Worm (Caenorhabditis elegans): ENCODE measurements around the gene str-5.
"Not testable (repeated sequence)": the region's sequence is repeated elsewhere in the genome, so short reads cannot be mapped to it uniquely, and the experiment has no call there.

The str-5 gene

DNA sequence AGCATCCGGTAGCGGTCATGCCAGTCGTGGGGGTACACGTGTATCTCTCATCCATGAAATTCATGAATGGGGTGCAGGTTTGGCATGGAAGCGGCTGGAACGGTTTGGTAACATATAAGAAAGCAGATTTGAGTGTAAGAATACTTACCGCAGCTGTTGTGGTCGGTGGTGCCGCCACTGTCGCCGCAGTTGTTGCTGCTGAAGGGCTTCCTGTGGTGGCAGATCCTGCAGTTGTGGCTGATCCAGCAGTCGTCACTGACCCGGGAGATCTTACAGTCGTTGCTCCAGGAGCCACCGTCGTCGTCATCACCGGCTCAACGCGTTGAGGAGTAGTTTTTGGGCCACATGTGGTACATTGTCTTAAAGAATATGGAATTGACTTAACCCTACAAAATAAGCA, 20.0 kb upstream of the str-5 start:
- TF ChIP-seq pag-3 (tag; optimal IDR thresholded peaks at IDR 0.05; ENCODE audit: borderline replicate concordance) = no peak
- TF ChIP-seq che-1 (tag; optimal IDR thresholded peaks at IDR 0.05) = no peak
- no peak for TF ChIP-seq syd-9 (tag; optimal IDR thresholded peaks at IDR 0.05)
- TF ChIP-seq ceh-18 (tag; optimal IDR thresholded peaks at IDR 0.05) = no peak
- TF ChIP-seq ceh-14 (tag; optimal IDR thresholded peaks at IDR 0.05) = no peak
- no peak for TF ChIP-seq unc-86 (tag; optimal IDR thresholded peaks at IDR 0.05)
- TF ChIP-seq tbx-2 (tag; optimal IDR thresholded peaks at IDR 0.05) = no peak
- no peak for TF ChIP-seq ets-4 (tag; optimal IDR thresholded peaks at IDR 0.05)
- TF ChIP-seq fax-1 (tag; optimal IDR thresholded peaks at IDR 0.05) = no peak
- TF ChIP-seq sox-2 (GFP tag; IDR thresholded peaks at IDR 0.05) = no peak

- no peak for TF ChIP-seq elt-2 (tag; optimal IDR thresholded peaks at IDR 0.05)
- TF ChIP-seq che-1 (tag; optimal IDR thresholded peaks at IDR 0.05) = no peak
- TF ChIP-seq C08G9.2 (tag; optimal IDR thresholded peaks at IDR 0.05) = no peak
- TF ChIP-seq ceh-2 (tag; optimal IDR thresholded peaks at IDR 0.05) = no peak
- TF ChIP-seq npax-4 (tag; optimal IDR thresholded peaks at IDR 0.05) = no peak
- TF ChIP-seq T23F11.4 (GFP tag; optimal IDR thresholded peaks at IDR 0.05) = no peak
These were observed 19.5 kb upstream of the str-5 start, which contains the start of gene T23D5.3 for ce11 chrV:15733568-15733967. TSS of gene T23D5.3 (minus strand) at chrV:15733668.

DNA sequence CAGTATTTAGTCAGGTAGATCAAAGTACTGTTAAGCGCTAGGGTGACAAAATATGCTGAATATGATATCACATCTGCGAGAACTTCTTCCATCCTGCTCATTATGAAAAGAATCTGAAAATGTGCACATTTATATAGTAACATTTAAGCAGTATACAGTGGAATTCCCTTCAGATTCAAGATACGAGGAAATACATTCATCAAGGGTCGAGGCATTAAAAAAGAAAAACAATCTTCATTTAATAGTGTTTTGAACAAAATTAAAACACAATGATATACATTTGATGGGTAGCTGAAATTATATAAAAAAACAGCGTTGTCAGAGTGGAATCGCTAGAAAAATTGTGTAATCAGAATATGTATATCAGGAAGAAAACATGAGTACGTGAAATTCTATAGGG, 17.3 kb upstream of the str-5 start, which contains the start of gene str-27:
Gene str-27, minus strand, starts transcription at position 101 of the 400 bp plus-strand sequence.
- TF ChIP-seq ceh-9 (tag; optimal IDR thresholded peaks at IDR 0.05) = no peak

DNA sequence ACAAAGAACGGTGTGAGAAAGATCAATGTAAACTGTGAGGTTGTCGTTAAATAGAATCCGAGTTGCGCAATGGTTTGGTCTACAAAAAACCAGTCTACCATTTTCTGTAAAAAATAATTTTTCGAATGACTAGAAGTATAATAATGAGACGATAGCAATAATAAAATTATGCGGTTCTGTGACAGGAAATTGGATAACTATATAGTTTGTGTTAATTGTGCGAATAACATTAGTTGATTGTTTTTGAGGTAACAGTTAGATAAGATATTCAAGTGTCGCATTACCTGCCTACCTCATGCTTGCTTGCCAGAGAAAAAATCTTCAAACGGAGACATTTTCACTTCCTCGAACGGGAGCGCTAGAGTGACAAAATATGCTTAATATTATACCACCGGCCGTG, 11.2 kb upstream of the str-5 start, which contains the start of gene str-18:
Gene str-18, minus strand, starts transcription at position 101 of the 400 bp plus-strand sequence.
- TF ChIP-seq ztf-16 (tag; optimal IDR thresholded peaks at IDR 0.05) = no peak
- TF ChIP-seq T23F11.4 (GFP tag; optimal IDR thresholded peaks at IDR 0.05) = no peak
- TF ChIP-seq gmeb-2 (tag; optimal IDR thresholded peaks at IDR 0.05) = no peak
- TF ChIP-seq hlh-30 (tag; optimal IDR thresholded peaks at IDR 0.05; ENCODE audit: insufficient read depth) = no peak
- TF ChIP-seq Y22D7AL.16 (tag; optimal IDR thresholded peaks at IDR 0.05) = no peak
- TF ChIP-seq K09A11.1 (tag; optimal IDR thresholded peaks at IDR 0.05; ENCODE audit: insufficient read depth) = no peak
- TF ChIP-seq zip-5 (tag; optimal IDR thresholded peaks at IDR 0.05) = no peak
- no peak for TF ChIP-seq ref-2 (tag; optimal IDR thresholded peaks at IDR 0.05)
- TF ChIP-seq ttx-3 (tag; optimal IDR thresholded peaks at IDR 0.05) = no peak

DNA sequence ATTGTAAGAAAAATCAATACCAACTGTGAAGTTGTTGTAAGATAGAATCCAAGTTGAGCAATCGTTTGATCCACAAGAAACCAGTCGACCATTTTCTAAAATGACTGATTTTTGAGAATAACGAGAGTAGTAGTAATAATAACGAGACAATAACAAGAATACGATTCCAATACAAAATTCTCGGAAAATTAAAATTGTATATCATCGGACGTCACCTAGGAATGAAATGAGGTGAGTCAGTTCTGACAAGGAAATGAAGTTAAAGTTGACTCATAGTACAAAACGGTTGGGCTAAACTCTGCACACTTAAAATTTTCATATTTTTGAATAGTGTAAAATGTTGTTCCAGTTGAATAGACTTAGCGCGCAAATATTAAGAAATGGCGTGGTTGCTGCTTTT, 8.7 kb upstream of the str-5 start, which contains the start of gene str-19:
Gene str-19, minus strand, starts transcription at position 101 of the 400 bp plus-strand sequence.
- not testable (repeated sequence) for TF ChIP-seq syd-9, pat-9, ceh-34 (tag; optimal IDR thresholded peaks at IDR 0.05)

DNA sequence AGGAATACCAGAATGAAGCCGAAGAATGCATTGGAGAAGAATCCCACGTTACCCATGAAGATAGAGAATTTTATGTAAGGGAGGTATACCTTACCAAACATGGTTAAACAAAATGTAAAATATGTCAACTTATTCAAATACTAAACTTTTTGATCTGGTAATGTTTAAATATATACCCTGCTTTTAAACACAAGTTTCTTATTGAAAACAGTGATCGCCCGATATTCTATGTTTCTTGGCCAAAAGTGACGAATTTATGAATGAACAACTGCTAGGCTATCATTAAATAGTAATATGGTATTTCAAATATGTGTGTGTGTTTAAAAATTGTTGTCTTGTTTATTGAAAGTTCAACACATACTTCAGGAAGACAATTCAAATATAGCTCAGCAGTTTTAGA, 4.7 kb upstream of the str-5 start, which contains the start of gene T23D5.8:
Gene T23D5.8, minus strand, starts transcription at position 101 of the 400 bp plus-strand sequence.
- TF ChIP-seq ceh-14, ceh-34, fax-1 (tag; optimal IDR thresholded peaks at IDR 0.05): not testable (repeated sequence)

ce11 chrV:15750130-15750529, 2.9 kb upstream of the str-5 start, which contains the start of gene str-6:
TSS of gene str-6 (minus strand) at chrV:15750230.
- TF ChIP-seq eyg-1 (tag; optimal IDR thresholded peaks at IDR 0.05) = no peak
- TF ChIP-seq tbx-7 (tag; optimal IDR thresholded peaks at IDR 0.05) = no peak
- no peak for TF ChIP-seq ceh-31 (tag; optimal IDR thresholded peaks at IDR 0.05)
- TF ChIP-seq pax-1 (tag; optimal IDR thresholded peaks at IDR 0.05) = no peak
- TF ChIP-seq gmeb-2 (tag; optimal IDR thresholded peaks at IDR 0.05) = no peak
- TF ChIP-seq hlh-30 (tag; optimal IDR thresholded peaks at IDR 0.05; ENCODE audit: insufficient read depth) = no peak
- TF ChIP-seq sdc-2 (tag; optimal IDR thresholded peaks at IDR 0.05) = no peak
- TF ChIP-seq nhr-232 (tag; optimal IDR thresholded peaks at IDR 0.05) = no peak
- TF ChIP-seq hlh-13 (GFP tag; optimal IDR thresholded peaks at IDR 0.05) = no peak
- no peak for TF ChIP-seq pha-2 (tag; optimal IDR thresholded peaks at IDR 0.05)
- no peak for TF ChIP-seq ceh-30 (tag; optimal IDR thresholded peaks at IDR 0.05)
- no peak for TF ChIP-seq syd-9 (tag; optimal IDR thresholded peaks at IDR 0.05)
- no peak for TF ChIP-seq zip-5 (tag; optimal IDR thresholded peaks at IDR 0.05)
- no peak for TF ChIP-seq che-1 (tag; optimal IDR thresholded peaks at IDR 0.05)
- TF ChIP-seq hlh-6 (tag; optimal IDR thresholded peaks at IDR 0.05) = no peak
- TF ChIP-seq pqm-1 (tag; optimal IDR thresholded peaks at IDR 0.05) = no peak
- no peak for TF ChIP-seq ceh-9 (tag; optimal IDR thresholded peaks at IDR 0.05)
- no peak for TF ChIP-seq pag-3 (tag; optimal IDR thresholded peaks at IDR 0.05; ENCODE audit: borderline replicate concordance)
